Fruit fly (Drosophila melanogaster) whole organism, embryonic: ENCODE measurements around the gene Taf6.
A peak's percentile ranks its signal among the peaks of the same experiment; 100 is the strongest.

Experiments
- Awh ChIP-seq: fragments of 200-800 bp; sonication (Bioruptor generic); IDR thresholded peaks from 2 replicates; pipeline ENCODE4, ENCODE4 v1.3.6; 2022; ENCODE audit warnings: missing biosample characterization, missing genetic modification characterization
- B-H1 ChIP-seq: fragments of 200-800 bp; sonication (Bioruptor generic); IDR thresholded peaks from 3 replicates; pipeline ENCODE4 v1.3.6; 2022; ENCODE audit warnings: missing biosample characterization, missing genetic modification characterization
- CG10321 ChIP-seq: fragments of 200-800 bp; sonication (Bioruptor generic); IDR thresholded peaks from 2 replicates; pipeline ENCODE4 v1.3.6; 2022; ENCODE audit warnings: missing biosample characterization, missing genetic modification characterization
- CG11247 ChIP-seq: fragments of 200-800 bp; sonication (Bioruptor generic); IDR thresholded peaks from 2 replicates; pipeline ENCODE4 v1.3.6; 2022; ENCODE audit warnings: missing biosample characterization, missing genetic modification characterization
- CG12236 ChIP-seq: fragments of 200-800 bp; sonication (Bioruptor generic); optimal IDR thresholded peaks from 2 replicates; lab custom pipeline; 2016; ENCODE audit warnings: missing biosample characterization, missing genetic modification characterization
- CG13287 ChIP-seq: fragments of 200-800 bp; sonication (Bioruptor generic); IDR thresholded peaks from 2 replicates; pipeline ENCODE4 v1.3.6; 2022; ENCODE audit warnings: missing biosample characterization, missing genetic modification characterization; ENCODE audit not compliant: partially characterized antibody
- CG1602 ChIP-seq: fragments of 200-800 bp; sonication (Bioruptor generic); optimal IDR thresholded peaks from 3 replicates; lab custom pipeline; 2016; ENCODE audit warnings: missing biosample characterization, missing genetic modification characterization
- CG16779 ChIP-seq: fragments of 200-800 bp; sonication (Bioruptor generic); IDR thresholded peaks from 2 replicates; pipeline ENCODE4 v1.3.6; 2022; ENCODE audit warnings: missing biosample characterization, missing genetic modification characterization
- CG16815 ChIP-seq: fragments of 200-800 bp; sonication (Bioruptor generic); optimal IDR thresholded peaks from 3 replicates; lab custom pipeline; 2017; ENCODE audit warnings: missing biosample characterization, mild to moderate bottlenecking, missing genetic modification characterization
- CG17385 ChIP-seq: fragments of 200-800 bp; sonication (Bioruptor generic); optimal IDR thresholded peaks from 3 replicates; lab custom pipeline; 2018; ENCODE audit warnings: missing biosample characterization, mild to moderate bottlenecking, missing genetic modification characterization
- CG17612 ChIP-seq: fragments of 200-800 bp; sonication (Bioruptor generic); IDR thresholded peaks from 2 replicates; pipeline ENCODE4 v1.3.6; 2022; ENCODE audit warnings: missing biosample characterization, missing genetic modification characterization
- CG17802 ChIP-seq: fragments of 200-800 bp; sonication (Bioruptor generic); optimal IDR thresholded peaks from 2 replicates; lab custom pipeline; 2018; ENCODE audit warnings: missing biosample characterization, mild to moderate bottlenecking, missing genetic modification characterization, moderate library complexity
- CG2116 ChIP-seq: fragments of 200-800 bp; sonication (Bioruptor generic); optimal IDR thresholded peaks from 3 replicates; lab custom pipeline; 2018; ENCODE audit warnings: missing biosample characterization, mild to moderate bottlenecking, missing genetic modification characterization
- CG2199 ChIP-seq: fragments of 200-800 bp; sonication (Bioruptor generic); IDR thresholded peaks from 3 replicates; pipeline ENCODE4 v1.3.6; 2022; ENCODE audit warnings: missing biosample characterization, missing genetic modification characterization
- CG3281 ChIP-seq: fragments of 200-800 bp; sonication (Bioruptor generic); optimal IDR thresholded peaks from 3 replicates; lab custom pipeline; 2017; ENCODE audit warnings: missing biosample characterization, mild to moderate bottlenecking, missing genetic modification characterization
- CG3847 ChIP-seq: fragments of 200-800 bp; sonication (Bioruptor generic); IDR thresholded peaks from 2 replicates; pipeline ENCODE4 v1.3.6; 2022; ENCODE audit warnings: missing biosample characterization, missing genetic modification characterization
- CG4404 ChIP-seq: fragments of 200-800 bp; sonication (Bioruptor generic); IDR thresholded peaks from 2 replicates; pipeline ENCODE4 v1.3.6; 2022; ENCODE audit warnings: missing biosample characterization, missing genetic modification characterization
- CG4730 ChIP-seq: fragments of 200-800 bp; sonication (Bioruptor generic); IDR thresholded peaks from 2 replicates; pipeline ENCODE4 v1.3.6; 2022; ENCODE audit warnings: missing biosample characterization, missing genetic modification characterization
- CG4854 ChIP-seq: fragments of 200-800 bp; sonication (Bioruptor generic); optimal IDR thresholded peaks from 2 replicates; lab custom pipeline; 2016; ENCODE audit warnings: missing biosample characterization, missing genetic modification characterization, inconsistent platforms
- CG6765 ChIP-seq: fragments of 200-800 bp; sonication (Bioruptor generic); optimal IDR thresholded peaks from 3 replicates; lab custom pipeline; 2017; ENCODE audit warnings: missing biosample characterization, mild to moderate bottlenecking, missing genetic modification characterization
- CG6791 ChIP-seq: fragments of 200-800 bp; sonication (Bioruptor generic); IDR thresholded peaks from 3 replicates; pipeline ENCODE4 v1.3.6; 2022; ENCODE audit warnings: missing biosample characterization, missing genetic modification characterization; ENCODE audit not compliant: partially characterized antibody
- CG7372 ChIP-seq: fragments of 200-800 bp; sonication (Bioruptor generic); IDR thresholded peaks from 2 replicates; pipeline ENCODE4 v1.3.6; 2022; ENCODE audit warnings: missing biosample characterization, missing genetic modification characterization
- CG9817 ChIP-seq: fragments of 200-800 bp; sonication (Bioruptor generic); optimal IDR thresholded peaks from 2 replicates; lab custom pipeline; 2018; ENCODE audit warnings: missing biosample characterization, mild to moderate bottlenecking, missing genetic modification characterization, moderate library complexity
- CkIIα-i1 ChIP-seq: fragments of 200-800 bp; sonication (Bioruptor generic); IDR thresholded peaks from 2 replicates; pipeline ENCODE4 v1.3.6; 2022; ENCODE audit warnings: missing biosample characterization, missing genetic modification characterization
- Dll ChIP-seq: fragments of 200-800 bp; sonication (Bioruptor generic); IDR thresholded peaks from 4 replicates; pipeline ENCODE4 v1.3.6; 2022; ENCODE audit warnings: missing biosample characterization, missing genetic modification characterization; ENCODE audit not compliant: partially characterized antibody
- Elba2 ChIP-seq: fragments of 200-800 bp; sonication (Bioruptor generic); optimal IDR thresholded peaks from 3 replicates; lab custom pipeline; 2016; ENCODE audit warnings: missing biosample characterization, missing genetic modification characterization
- H2.0 ChIP-seq: fragments of 200-800 bp; sonication (Bioruptor generic); IDR thresholded peaks from 2 replicates; pipeline ENCODE4 v1.3.6; 2022; ENCODE audit warnings: missing biosample characterization, missing genetic modification characterization
- Nf-YB ChIP-seq: fragments of 200-800 bp; sonication (Bioruptor generic); optimal IDR thresholded peaks from 3 replicates; lab custom pipeline; 2019; ENCODE audit warnings: missing biosample characterization, mild to moderate bottlenecking, missing genetic modification characterization, moderate library complexity
- Rfx ChIP-seq: fragments of 200-800 bp; sonication (Bioruptor generic); IDR thresholded peaks from 2 replicates; pipeline ENCODE4 v1.3.6; 2022; ENCODE audit warnings: missing biosample characterization, missing genetic modification characterization
- amos ChIP-seq: fragments of 200-800 bp; sonication (Bioruptor generic); IDR thresholded peaks from 2 replicates; pipeline ENCODE4 v1.3.6; 2022; ENCODE audit warnings: missing biosample characterization, missing genetic modification characterization; ENCODE audit not compliant: partially characterized antibody
- ato ChIP-seq: fragments of 200-800 bp; sonication (Bioruptor generic); IDR thresholded peaks from 2 replicates; pipeline ENCODE4 v1.3.6; 2022; ENCODE audit warnings: missing biosample characterization, missing genetic modification characterization; ENCODE audit not compliant: partially characterized antibody
- cad ChIP-seq: fragments of >200 bp; optimal IDR thresholded peaks from 2 replicates; lab custom pipeline; 2017; ENCODE audit warnings: missing biosample characterization, missing genetic modification characterization
- ci ChIP-seq: fragments of 200-800 bp; sonication (Bioruptor generic); IDR thresholded peaks from 3 replicates; pipeline ENCODE4 v1.3.6; 2022; ENCODE audit warnings: missing biosample characterization, missing genetic modification characterization
- crc ChIP-seq: fragments of 200-800 bp; sonication (Bioruptor generic); optimal IDR thresholded peaks from 2 replicates; lab custom pipeline; 2016; ENCODE audit warnings: missing biosample characterization, missing genetic modification characterization
- da ChIP-seq: fragments of 200-800 bp; sonication (Bioruptor generic); optimal IDR thresholded peaks from 2 replicates; lab custom pipeline; 2016; ENCODE audit warnings: missing biosample characterization, missing genetic modification characterization
- dm ChIP-seq: fragments of 200-800 bp; sonication (Bioruptor generic); optimal IDR thresholded peaks from 3 replicates; lab custom pipeline; 2016; ENCODE audit warnings: missing biosample characterization, missing genetic modification characterization
- emc ChIP-seq: fragments of 200-800 bp; sonication (Bioruptor generic); optimal IDR thresholded peaks from 2 replicates; lab custom pipeline; 2016; ENCODE audit warnings: missing biosample characterization, missing genetic modification characterization
- eyg ChIP-seq: fragments of 200-800 bp; sonication (Bioruptor generic); optimal IDR thresholded peaks from 3 replicates; lab custom pipeline; 2016; ENCODE audit warnings: missing biosample characterization, missing genetic modification characterization
- fd102C ChIP-seq: fragments of 200-800 bp; sonication (Bioruptor generic); optimal IDR thresholded peaks from 2 replicates; lab custom pipeline; 2018; ENCODE audit warnings: missing biosample characterization, mild to moderate bottlenecking, missing genetic modification characterization, moderate library complexity
- gce ChIP-seq: fragments of 200-800 bp; sonication (Bioruptor generic); IDR thresholded peaks from 3 replicates; pipeline ENCODE4 v1.3.6; 2022; ENCODE audit warnings: missing biosample characterization, missing genetic modification characterization
- hkb ChIP-seq, 2 experiments: fragments of 200-800 bp in 1 of 2; fragments of >200 bp in 1 of 2; sonication (Bioruptor generic) in 1 of 2; IDR thresholded peaks in 1 of 2; optimal IDR thresholded peaks in 1 of 2; 2 replicates each; pipeline versions ENCODE4 v1.3.6 to Lab custom; 2017 to 2022; ENCODE audit warnings: missing biosample characterization in 1 of 2, missing genetic modification characterization in 1 of 2
- nmo ChIP-seq: fragments of 200-800 bp; sonication (Bioruptor generic); optimal IDR thresholded peaks from 2 replicates; lab custom pipeline; 2018; ENCODE audit warnings: missing biosample characterization, mild to moderate bottlenecking, missing genetic modification characterization, moderate library complexity
- otp ChIP-seq: fragments of 200-800 bp; sonication (Bioruptor generic); IDR thresholded peaks from 3 replicates; pipeline ENCODE4, ENCODE4 v1.3.6; 2022; ENCODE audit warnings: missing biosample characterization, missing genetic modification characterization
- pita ChIP-seq: fragments of 200-800 bp; sonication (Bioruptor generic); optimal IDR thresholded peaks from 2 replicates; lab custom pipeline; 2017; ENCODE audit warnings: missing biosample characterization, mild to moderate bottlenecking, missing genetic modification characterization
- sc ChIP-seq, 3 experiments: fragments of >200 bp in 2 of 3; fragments of 200-800 bp in 1 of 3; sonication (Bioruptor generic) in 1 of 3; optimal IDR thresholded peaks; 2 replicates in 2 of 3; 3 replicates in 1 of 3; lab custom pipeline; 2017; ENCODE audit warnings: mild to moderate bottlenecking in 1 of 3, missing biosample characterization in 1 of 3, missing genetic modification characterization in 1 of 3, missing genetic modification reagents in 1 of 3
- sqz ChIP-seq: fragments of 200-800 bp; sonication (Bioruptor generic); optimal IDR thresholded peaks from 3 replicates; lab custom pipeline; 2018; ENCODE audit warnings: missing biosample characterization, mild to moderate bottlenecking, missing genetic modification characterization
- ssp ChIP-seq: fragments of 200-800 bp; sonication (Bioruptor generic); IDR thresholded peaks from 2 replicates; pipeline ENCODE4 v1.3.6; 2022; ENCODE audit warnings: missing biosample characterization, missing genetic modification characterization
- stwl ChIP-seq: fragments of 200-800 bp; sonication (Bioruptor generic); optimal IDR thresholded peaks from 3 replicates; lab custom pipeline; 2018; ENCODE audit warnings: missing biosample characterization, mild to moderate bottlenecking, missing genetic modification characterization, moderate library complexity
- tx ChIP-seq: fragments of 200-800 bp; sonication (Bioruptor generic); optimal IDR thresholded peaks from 2 replicates; lab custom pipeline; 2016; ENCODE audit warnings: missing biosample characterization, missing genetic modification characterization
- wdn ChIP-seq: fragments of 200-800 bp; sonication (Bioruptor generic); IDR thresholded peaks from 2 replicates; pipeline ENCODE4 v1.3.6; 2022; ENCODE audit warnings: missing biosample characterization, missing genetic modification characterization

Gene Taf6

DNA sequence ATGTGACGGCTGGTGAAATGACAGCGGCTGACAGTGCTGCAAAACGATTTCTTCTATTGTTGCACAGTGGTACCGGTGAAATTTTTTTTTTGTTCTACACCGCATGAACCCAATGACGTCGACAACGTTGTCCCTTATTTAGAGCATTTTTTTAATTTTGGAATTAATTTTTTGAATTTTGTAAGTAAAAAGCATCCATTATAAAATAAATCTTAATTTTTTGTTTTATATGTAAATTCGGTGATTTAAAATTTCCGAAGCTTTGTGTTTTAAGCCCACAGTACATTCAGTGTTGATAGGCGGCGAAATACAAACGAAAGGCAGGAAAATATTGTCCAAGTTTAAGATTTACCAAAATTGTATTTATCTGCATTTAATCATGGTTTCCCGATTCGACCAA, 13.3 kb downstream of the Taf6 start, which contains the start of the genes Lon and PIG-F (continued):
- TF ChIP-seq sc (optimal IDR thresholded peaks at IDR 0.05; lab: Kevin White, UChicago) (no peak), sc (GFP tag; optimal IDR thresholded peaks at IDR 0.05; lab: Kevin White, UChicago) (peak; percentile 99), CG1602 (GFP tag; lab: Kevin White, UChicago) (peak; percentile 99), nmo (GFP tag; lab: Kevin White, UChicago) (peak; percentile 100), eyg (GFP tag; lab: Kevin White, UChicago) (peak; percentile 94), sqz (GFP tag; lab: Kevin White, UChicago) (peak; percentile 99), CG6791 (GFP tag; lab: Robert Waterston, UW) (peak; percentile 44; the same call in 1 of the 3 replicates), CG9817 (tag; lab: Kevin White, UChicago) (peak; percentile 99), otp (GFP tag; lab: Robert Waterston, UW) (peak; percentile 96), CG12236 (GFP tag; lab: Kevin White, UChicago) (peak; percentile 95), CG6765 (GFP tag; lab: Kevin White, UChicago) (peak; percentile 98), dm (GFP tag; lab: Kevin White, UChicago) (peak; percentile 94), CG17802 (tag; lab: Kevin White, UChicago) (peak; percentile 91), tx (GFP tag; lab: Kevin White, UChicago) (peak; percentile 98), ssp (GFP tag; lab: Robert Waterston, UW) (peak; percentile 95), amos (GFP tag; lab: Robert Waterston, UW) (peak; percentile 47), CG4404 (GFP tag; lab: Robert Waterston, UW) (peak; percentile 99), CG16815 (GFP tag; lab: Kevin White, UChicago) (peak; percentile 99), Nf-YB (GFP tag; lab: Kevin White, UChicago) (peak; percentile 90), fd102C (GFP tag; lab: Kevin White, UChicago) (peak; percentile 94), CG17612 (GFP tag; lab: Robert Waterston, UW) (peak; percentile 95), CG16779 (GFP tag; lab: Robert Waterston, UW) (peak; percentile 93), ato (GFP tag; lab: Robert Waterston, UW) (peak; percentile 13; the same call in 1 of the 2 replicates), hkb (optimal IDR thresholded peaks at IDR 0.05; lab: Kevin White, UChicago) (peak; percentile 43), hkb (GFP tag; IDR thresholded peaks at IDR 0.05; lab: Robert Waterston, UW) (peak; percentile 98), crc (peak; percentile 94), Dll (GFP tag; lab: Robert Waterston, UW) (peak; percentile 76), Elba2 (peak; percentile 97), CG10321 (GFP tag; lab: Robert Waterston, UW) (peak; percentile 85), CG13287 (GFP tag; lab: Robert Waterston, UW) (peak; percentile 76), gce (GFP tag; lab: Robert Waterston, UW) (peak; percentile 95), da (GFP tag; lab: Kevin White, UChicago) (peak; percentile 97), ci (GFP tag; lab: Robert Waterston, UW) (peak; percentile 98), CG7372 (GFP tag; lab: Robert Waterston, UW) (peak; percentile 99), CG3847 (GFP tag; lab: Robert Waterston, UW) (peak; percentile 99), CG3281 (GFP tag; lab: Kevin White, UChicago) (peak; percentile 99), stwl (tag; lab: Kevin White, UChicago) (peak; percentile 97), emc (GFP tag; lab: Kevin White, UChicago) (peak; percentile 95), wdn (GFP tag; lab: Robert Waterston, UW) (peak; percentile 97), Awh (GFP tag; lab: Robert Waterston, UW) (peak; percentile 95), CG2116 (GFP tag; lab: Kevin White, UChicago) (peak; percentile 92), CG4730 (GFP tag; lab: Robert Waterston, UW) (peak; percentile 97), pita (no peak), CG2199 (peak; percentile 95), CkIIα-i1 (peak; percentile 89), CG11247 (GFP tag; lab: Robert Waterston, UW) (peak; percentile 98), CG17385 (peak; percentile 98), B-H1 (GFP tag; lab: Robert Waterston, UW) (peak; percentile 97), cad (GFP tag; lab: Kevin White, UChicago) (no peak), Rfx (GFP tag; lab: Robert Waterston, UW) (peak; percentile 99), CG4854 (GFP tag; lab: Kevin White, UChicago) (peak; percentile 98), H2.0 (GFP tag; lab: Robert Waterston, UW) (peak; percentile 96)
